Worm (Caenorhabditis elegans) whole organism, L2 larva: ENCODE results near the gene srz-38.

ENCODE experiments used
- mdl-1 ChIP-seq, 2 experiments: fragments of 150-350 bp in 1 of 2; sonication (generic microtip) in 1 of 2; optimal IDR thresholded peaks; 2 replicates each; lab custom pipeline; 2017; ENCODE audit warnings: missing biosample characterization in 2 of 2, missing genetic modification characterization in 2 of 2
- nhr-10 ChIP-seq: sonication (generic microtip); optimal IDR thresholded peaks from 2 replicates; lab custom pipeline; 2017; ENCODE audit warnings: missing biosample characterization, missing genetic modification characterization
- snpc-4 ChIP-seq: fragments of 150-350 bp; optimal IDR thresholded peaks from 2 replicates; lab custom pipeline; 2014; ENCODE audit warnings: missing biosample characterization, missing genetic modification characterization
- unc-39 ChIP-seq: fragments of 150-350 bp; optimal IDR thresholded peaks from 2 replicates; lab custom pipeline; 2014; ENCODE audit warnings: missing biosample characterization, missing genetic modification characterization
- unc-55 ChIP-seq: fragments of 150-350 bp; sonication (generic microtip); optimal IDR thresholded peaks from 3 replicates; lab custom pipeline; 2014; ENCODE audit warnings: missing biosample characterization, missing genetic modification reagents, missing genetic modification characterization

DNA sequence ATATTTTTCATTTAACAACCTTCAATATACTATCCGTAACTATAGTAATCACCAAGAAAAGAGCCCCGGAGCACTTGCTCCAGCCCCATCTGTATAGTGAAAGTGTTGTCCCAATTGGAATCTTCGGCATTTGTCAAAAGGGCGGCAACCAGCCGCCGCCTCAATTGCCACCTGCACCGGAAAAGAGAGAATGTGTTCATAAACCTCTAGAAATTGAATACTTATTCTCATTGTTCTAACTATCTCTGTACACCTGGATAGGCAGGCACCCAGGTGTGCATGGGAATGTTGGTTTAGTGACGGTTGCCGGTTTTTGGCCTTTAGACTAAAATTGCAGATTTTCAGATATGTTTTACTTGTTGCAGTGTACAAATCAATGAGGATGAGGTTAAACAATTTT lies 42.8 kb downstream of the srz-38 start:
- TF ChIP-seq unc-39 (no peak), nhr-10 (tag; lab: Kevin White, UChicago) (no peak), snpc-4 (tag; lab: Kevin White, UChicago) (no peak), mdl-1 (tag; optimal IDR thresholded peaks at IDR 0.05; lab: Kevin White, UChicago) (no peak), unc-55 (GFP tag; lab: Kevin White, UChicago) (no peak)
